Worm (Caenorhabditis elegans) whole organism, L1 larva: ENCODE data around the gene srbc-1.

ENCODE experiments used
- F16B12.6 ChIP-seq: fragments of 150-350 bp; optimal IDR thresholded peaks from 2 replicates; lab custom pipeline; 2014; ENCODE audit warnings: missing biosample characterization, missing genetic modification characterization
- Y116A8C.19 ChIP-seq: sonication (generic microtip); optimal IDR thresholded peaks from 2 replicates; lab custom pipeline; 2016; ENCODE audit warnings: missing compliant biosample characterization, missing genetic modification characterization, borderline replicate concordance
- alr-1 ChIP-seq: fragments of 200-800 bp; sonication (Bioruptor generic); optimal IDR thresholded peaks from 2 replicates; lab custom pipeline; 2018; ENCODE audit warnings: borderline replicate concordance, mild to moderate bottlenecking, missing genetic modification characterization, missing compliant biosample characterization
- blmp-1 ChIP-seq: fragments of 150-350 bp; optimal IDR thresholded peaks from 2 replicates; lab custom pipeline; 2014; ENCODE audit warnings: missing biosample characterization, missing genetic modification characterization
- ceh-63 ChIP-seq: fragments of 200-800 bp; sonication (Bioruptor generic); optimal IDR thresholded peaks from 2 replicates; lab custom pipeline; 2018; ENCODE audit warnings: mild to moderate bottlenecking, missing genetic modification characterization, missing compliant biosample characterization
- ceh-82 ChIP-seq, 3 experiments: fragments of 150-350 bp in 1 of 3; sonication (generic microtip) in 2 of 3; optimal IDR thresholded peaks; 2 replicates each; lab custom pipeline; 2014 to 2017; ENCODE audit warnings: missing biosample characterization in 3 of 3, missing genetic modification characterization in 3 of 3
- dpl-1 ChIP-seq, 3 experiments: fragments of 150-350 bp in 2 of 3; sonication (generic microtip) in 1 of 3; optimal IDR thresholded peaks; 2 replicates each; lab custom pipeline; 2014 to 2017; ENCODE audit warnings: missing biosample characterization in 3 of 3, missing genetic modification characterization in 3 of 3, missing genetic modification reagents in 3 of 3
- dsc-1 ChIP-seq: sonication (generic microtip); optimal IDR thresholded peaks from 2 replicates; lab custom pipeline; 2016; ENCODE audit warnings: mild to moderate bottlenecking, missing genetic modification characterization, missing compliant biosample characterization
- efl-1 ChIP-seq, 4 experiments: fragments of 150-350 bp; optimal IDR thresholded peaks in 3 of 4; peaks in 1 of 4; 1 replicate in 1 of 4; 2 replicates in 3 of 4; lab custom pipeline; 2014; ENCODE audit warnings: missing biosample characterization in 2 of 4, missing genetic modification characterization in 2 of 4, missing genetic modification reagents in 2 of 4
- elt-2 ChIP-seq: sonication (generic microtip); optimal IDR thresholded peaks from 2 replicates; lab custom pipeline; 2016; ENCODE audit warnings: missing genetic modification characterization, mild to moderate bottlenecking, inconsistent platforms, missing compliant biosample characterization, missing genetic modification reagents
- ets-5 ChIP-seq: fragments of 200-800 bp; sonication (Bioruptor generic); IDR thresholded peaks from 2 replicates; pipeline ENCODE4 v1.3.6; 2022; ENCODE audit warnings: missing genetic modification characterization, missing compliant biosample characterization
- fkh-8 ChIP-seq: sonication (generic microtip); optimal IDR thresholded peaks from 2 replicates; lab custom pipeline; 2016; ENCODE audit warnings: mild to moderate bottlenecking, missing genetic modification characterization, missing compliant biosample characterization
- fos-1 ChIP-seq: fragments of 150-350 bp; optimal IDR thresholded peaks from 2 replicates; lab custom pipeline; 2014; ENCODE audit warnings: missing biosample characterization, missing genetic modification characterization
- grh-1 ChIP-seq: fragments of 200-800 bp; sonication (Bioruptor generic); IDR thresholded peaks from 2 replicates; pipeline ENCODE4 v1.3.6; 2022; ENCODE audit warnings: missing genetic modification reagents, missing genetic modification characterization, missing compliant biosample characterization
- hlh-4 ChIP-seq: sonication (generic microtip); optimal IDR thresholded peaks from 2 replicates; lab custom pipeline; 2016; ENCODE audit warnings: mild to moderate bottlenecking, missing genetic modification characterization, missing compliant biosample characterization
- hpl-2 ChIP-seq: fragments of 150-350 bp; optimal IDR thresholded peaks from 2 replicates; lab custom pipeline; 2014; ENCODE audit warnings: missing biosample characterization, missing genetic modification reagents, missing genetic modification characterization
- isw-1 ChIP-seq: fragments of 200-800 bp; sonication (Bioruptor generic); IDR thresholded peaks from 2 replicates; pipeline ENCODE4 v1.3.6; 2022; ENCODE audit warnings: missing genetic modification characterization, missing compliant biosample characterization
- lin-13 ChIP-seq: fragments of 150-350 bp; optimal IDR thresholded peaks from 2 replicates; lab custom pipeline; 2014; ENCODE audit warnings: missing biosample characterization, missing genetic modification reagents, missing genetic modification characterization
- lin-14 ChIP-seq: fragments of 200-800 bp; sonication (Bioruptor generic); optimal IDR thresholded peaks from 2 replicates; lab custom pipeline; 2018; ENCODE audit warnings: mild to moderate bottlenecking, missing genetic modification characterization, moderate library complexity, missing compliant biosample characterization
- lin-35 ChIP-seq, 2 experiments: fragments of 150-350 bp; optimal IDR thresholded peaks; 2 replicates each; lab custom pipeline; 2014; ENCODE audit warnings: missing biosample characterization in 2 of 2, missing genetic modification characterization in 2 of 2, missing genetic modification reagents in 2 of 2
- lin-39 ChIP-seq: fragments of 150-350 bp; optimal IDR thresholded peaks from 2 replicates; lab custom pipeline; 2014; ENCODE audit warnings: missing biosample characterization, missing genetic modification reagents, missing genetic modification characterization
- lsy-2 ChIP-seq, 2 experiments: fragments of 150-350 bp; optimal IDR thresholded peaks; 2 replicates each; lab custom pipeline; 2014; ENCODE audit warnings: missing biosample characterization in 2 of 2, missing genetic modification characterization in 2 of 2
- mdl-1 ChIP-seq, 2 experiments: fragments of 150-350 bp; optimal IDR thresholded peaks; 2 replicates each; lab custom pipeline; 2014 to 2017; ENCODE audit warnings: missing biosample characterization in 2 of 2, missing genetic modification characterization in 2 of 2, inconsistent platforms in 1 of 2
- mef-2 ChIP-seq: fragments of 150-350 bp; optimal IDR thresholded peaks from 2 replicates; lab custom pipeline; 2014; ENCODE audit warnings: missing biosample characterization, missing genetic modification characterization
- mep-1 ChIP-seq: fragments of 150-350 bp; optimal IDR thresholded peaks from 2 replicates; lab custom pipeline; 2014; ENCODE audit warnings: missing biosample characterization, missing genetic modification characterization
- nhr-12 ChIP-seq: sonication (generic microtip); optimal IDR thresholded peaks from 2 replicates; lab custom pipeline; 2017; ENCODE audit warnings: missing biosample characterization, missing genetic modification characterization
- nhr-19 ChIP-seq: fragments of 200-800 bp; sonication (Bioruptor generic); conservative IDR thresholded peaks from 2 replicates; pipeline ENCODE4 v1.3.6; 2022; ENCODE audit warnings: missing genetic modification characterization, missing compliant biosample characterization
- nhr-20 ChIP-seq: sonication (generic microtip); optimal IDR thresholded peaks from 2 replicates; lab custom pipeline; 2016; ENCODE audit warnings: mild to moderate bottlenecking, missing genetic modification characterization, missing compliant biosample characterization
- nhr-47 ChIP-seq: sonication (generic microtip); optimal IDR thresholded peaks from 2 replicates; lab custom pipeline; 2016; ENCODE audit warnings: mild to moderate bottlenecking, missing genetic modification characterization, moderate library complexity, missing compliant biosample characterization
- nhr-71 ChIP-seq: sonication (generic microtip); optimal IDR thresholded peaks from 2 replicates; lab custom pipeline; 2016; ENCODE audit warnings: mild to moderate bottlenecking, missing genetic modification characterization, moderate library complexity, missing compliant biosample characterization
- nhr-76 ChIP-seq: sonication (generic microtip); optimal IDR thresholded peaks from 2 replicates; lab custom pipeline; 2017; ENCODE audit warnings: missing biosample characterization, missing genetic modification characterization
- nhr-77 ChIP-seq: fragments of 150-350 bp; optimal IDR thresholded peaks from 2 replicates; lab custom pipeline; 2014; ENCODE audit warnings: missing biosample characterization, missing genetic modification characterization
- nhr-84 ChIP-seq: sonication (generic microtip); optimal IDR thresholded peaks from 2 replicates; lab custom pipeline; 2017; ENCODE audit warnings: missing biosample characterization, missing genetic modification characterization
- pqm-1 ChIP-seq: sonication (generic microtip); optimal IDR thresholded peaks from 3 replicates; lab custom pipeline; 2017; ENCODE audit warnings: missing biosample characterization, missing genetic modification characterization
- rnt-1 ChIP-seq: sonication (generic microtip); optimal IDR thresholded peaks from 2 replicates; lab custom pipeline; 2016; ENCODE audit warnings: mild to moderate bottlenecking, missing genetic modification characterization, moderate library complexity, missing compliant biosample characterization
- snu-23 ChIP-seq: sonication (generic microtip); optimal IDR thresholded peaks from 2 replicates; lab custom pipeline; 2016; ENCODE audit warnings: missing genetic modification characterization, missing compliant biosample characterization
- sox-4 ChIP-seq: sonication (generic microtip); optimal IDR thresholded peaks from 2 replicates; lab custom pipeline; 2016; ENCODE audit warnings: missing genetic modification characterization, missing compliant biosample characterization
- sptf-1 ChIP-seq: fragments of 150-350 bp; optimal IDR thresholded peaks from 2 replicates; lab custom pipeline; 2014; ENCODE audit warnings: missing biosample characterization, missing genetic modification characterization
- swsn-7 ChIP-seq: sonication (generic microtip); optimal IDR thresholded peaks from 2 replicates; lab custom pipeline; 2016; ENCODE audit warnings: missing genetic modification characterization, missing compliant biosample characterization
- unc-62 ChIP-seq: fragments of 150-350 bp; optimal IDR thresholded peaks from 2 replicates; lab custom pipeline; 2014; ENCODE audit warnings: missing biosample characterization, missing genetic modification reagents, missing genetic modification characterization
- vab-15 ChIP-seq: sonication (generic microtip); optimal IDR thresholded peaks from 2 replicates; lab custom pipeline; 2017; ENCODE audit warnings: missing genotype, mild to moderate bottlenecking, missing genetic modification characterization, missing compliant biosample characterization
- zag-1 ChIP-seq: fragments of 150-350 bp; optimal IDR thresholded peaks from 2 replicates; lab custom pipeline; 2014; ENCODE audit warnings: missing biosample characterization, missing genetic modification characterization

srbc-1 gene

DNA sequence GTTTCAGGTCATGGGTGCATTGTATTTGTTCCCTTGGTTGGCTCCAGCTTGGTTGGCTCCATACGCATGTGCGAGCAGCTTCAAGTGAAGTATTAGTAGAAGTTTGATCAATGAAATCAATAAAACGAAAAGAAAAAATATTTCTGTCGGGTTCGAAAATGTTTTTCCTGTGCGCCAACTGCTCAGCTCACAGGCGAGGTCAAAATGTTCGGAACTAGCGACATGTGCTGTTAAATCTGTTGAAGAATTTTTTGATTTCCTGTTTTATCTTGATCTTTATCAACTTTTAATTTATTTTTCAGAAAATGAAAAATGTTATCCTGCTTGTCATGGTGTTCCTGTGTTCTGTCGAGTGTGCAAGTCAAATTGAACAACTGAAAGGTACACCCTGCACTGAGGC lies 20.3 kb downstream of the srbc-1 start, which contains the start of gene T28A11.25:
T28A11.25 (plus strand) TSS at position 301 of the 400 bp plus-strand sequence.
- TF ChIP-seq rnt-1 (tag; lab: Kevin White, UChicago) (peak; percentile 16), lin-39 (tag; lab: Kevin White, UChicago) (no peak)

DNA sequence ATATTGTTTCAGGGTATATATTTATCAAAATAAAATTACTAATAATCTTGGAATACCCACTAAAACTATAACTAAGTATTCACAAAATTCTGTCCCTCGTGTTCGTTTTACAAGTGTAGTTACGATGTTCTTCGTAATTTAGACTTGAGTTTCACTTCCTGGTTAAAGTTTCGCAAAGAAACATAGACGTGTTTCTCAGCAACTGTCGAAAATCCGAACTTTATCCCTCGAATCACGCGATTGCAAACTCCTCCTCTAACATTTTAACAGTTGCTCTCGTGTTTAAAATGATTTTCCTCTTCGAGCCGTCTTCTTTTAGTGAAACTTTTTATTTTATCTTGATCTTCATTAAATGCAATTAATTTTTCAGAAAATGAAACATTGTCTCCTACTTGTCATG lies 21.8 kb downstream of the srbc-1 start, which contains the start of gene T28A11.2:
T28A11.2 (plus strand) TSS at position 371 of the 400 bp plus-strand sequence.
- no peak for TF ChIP-seq fos-1 (tag; lab: Kevin White, UChicago)
- TF ChIP-seq nhr-77: no peak
- no peak for TF ChIP-seq lin-13 (GFP tag; lab: Kevin White, UChicago)
- TF ChIP-seq efl-1 (optimal IDR thresholded peaks at IDR 0.05; lab: Kevin White, UChicago): no peak
- peak in 1 of 2 experiments; percentile 53 for TF ChIP-seq efl-1 (GFP tag; optimal IDR thresholded peaks at IDR 0.05 in 1 of 2; lab: Kevin White, UChicago)
- peak; percentile 44 for TF ChIP-seq rnt-1 (tag; lab: Kevin White, UChicago)
- no peak for TF ChIP-seq mef-2 (tag; lab: Kevin White, UChicago)
- no peak for TF ChIP-seq alr-1 (tag; lab: Kevin White, UChicago)
- TF ChIP-seq lin-35 (GFP tag; optimal IDR thresholded peaks at IDR 0.05; lab: Kevin White, UChicago): no peak
- no peak for TF ChIP-seq sox-4 (tag; lab: Kevin White, UChicago)
- TF ChIP-seq Y116A8C.19: no peak
- no peak for TF ChIP-seq vab-15 (tag; lab: Kevin White, UChicago)
- TF ChIP-seq nhr-71 (tag; lab: Kevin White, UChicago): peak; percentile 56
- TF ChIP-seq elt-2 (tag; lab: Kevin White, UChicago): no peak
- TF ChIP-seq dsc-1 (tag; lab: Kevin White, UChicago): no peak
- no peak for TF ChIP-seq isw-1 (GFP tag; lab: Robert Waterston, UW)
- TF ChIP-seq nhr-19 (GFP tag; lab: Robert Waterston, UW): peak; percentile 14; the same call in 1 of the 2 replicates
- TF ChIP-seq lin-14 (GFP tag; lab: Kevin White, UChicago): peak; percentile 42
- TF ChIP-seq grh-1: no peak
- TF ChIP-seq swsn-7 (tag; lab: Kevin White, UChicago): no peak

- TF ChIP-seq rnt-1 (tag; lab: Kevin White, UChicago) (peak; percentile 65), mep-1 (no peak), nhr-71 (tag; lab: Kevin White, UChicago) (peak; percentile 35), nhr-76 (tag; lab: Kevin White, UChicago) (no peak), fkh-8 (tag; lab: Kevin White, UChicago) (no peak), lin-14 (GFP tag; lab: Kevin White, UChicago) (peak; percentile 53), dsc-1 (tag; lab: Kevin White, UChicago) (no peak)
Measured at ce11 chrV:3279138-3279537, 22.7 kb downstream of the srbc-1 start.

DNA sequence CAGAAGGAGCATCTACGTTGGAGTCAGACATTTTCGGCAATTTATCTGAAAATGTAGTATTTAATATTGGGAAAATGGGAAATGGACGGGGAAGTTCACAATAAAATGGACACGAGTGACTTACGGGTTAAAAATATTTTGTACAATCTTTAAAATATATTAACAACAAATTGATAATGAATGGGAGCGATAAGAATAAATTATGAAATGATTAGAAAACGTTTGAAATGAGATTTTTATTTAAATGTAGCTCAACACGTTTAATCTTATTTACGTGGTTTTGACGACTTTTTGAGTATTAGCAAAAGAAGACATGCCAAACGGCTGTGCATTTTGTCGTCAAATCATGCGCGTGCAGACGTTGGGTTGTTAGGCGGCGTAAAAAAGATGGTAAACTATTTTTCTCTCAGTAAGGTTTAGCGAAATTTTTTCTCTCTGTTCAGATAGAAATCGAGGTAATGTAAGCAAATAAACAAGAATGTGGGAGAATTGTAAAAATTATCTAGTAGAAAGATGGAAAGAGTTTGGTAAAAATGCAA lies 23.6 kb downstream of the srbc-1 start, which contains the start of gene fbxa-64:
fbxa-64 (minus strand) TSS at position 51 of the 539 bp plus-strand sequence.
- TF ChIP-seq lin-35 (GFP tag; optimal IDR thresholded peaks at IDR 0.05; lab: Kevin White, UChicago): peak; percentile 27 to 46
- TF ChIP-seq nhr-47 (tag; lab: Kevin White, UChicago): peak; percentile 21
- TF ChIP-seq sptf-1 (tag; lab: Kevin White, UChicago): no peak
- TF ChIP-seq hpl-2 (GFP tag; lab: Kevin White, UChicago): no peak
- peak; percentile 44 for TF ChIP-seq snu-23 (GFP tag; lab: Kevin White, UChicago)
- TF ChIP-seq nhr-84 (tag; lab: Kevin White, UChicago): no peak
- no peak for TF ChIP-seq hlh-4 (tag; lab: Kevin White, UChicago)
- TF ChIP-seq nhr-71 (tag; lab: Kevin White, UChicago): peak; percentile 21
- TF ChIP-seq unc-62: no peak
- peak; percentile 7 for TF ChIP-seq swsn-7 (tag; lab: Kevin White, UChicago)
- no peak for TF ChIP-seq zag-1 (tag; lab: Kevin White, UChicago)
- peak in 1 of 2 experiments; percentile 2 for TF ChIP-seq lsy-2 (tag; optimal IDR thresholded peaks at IDR 0.05; lab: Kevin White, UChicago)
- TF ChIP-seq blmp-1 (tag; lab: Kevin White, UChicago): peak; percentile 14
- TF ChIP-seq nhr-20: peak; percentile 10
- no peak for TF ChIP-seq nhr-19 (GFP tag; lab: Robert Waterston, UW)
- TF ChIP-seq pqm-1: no peak
- no peak for TF ChIP-seq nhr-12 (tag; lab: Kevin White, UChicago)
- no peak for TF ChIP-seq lin-14 (GFP tag; lab: Kevin White, UChicago)
- no peak for TF ChIP-seq ets-5 (GFP tag; lab: Robert Waterston, UW)
- TF ChIP-seq dsc-1 (tag; lab: Kevin White, UChicago): no peak
- peak; percentile 83 for TF ChIP-seq F16B12.6 (tag; lab: Kevin White, UChicago)
- TF ChIP-seq mep-1: peak; percentile 50
- TF ChIP-seq dpl-1 (GFP tag; optimal IDR thresholded peaks at IDR 0.05; lab: Kevin White, UChicago): peak in 2 of 3 experiments; percentile 26 to 53
- no peak for TF ChIP-seq mdl-1 (tag; optimal IDR thresholded peaks at IDR 0.05; lab: Kevin White, UChicago)
- no peak for TF ChIP-seq ceh-63 (GFP tag; lab: Kevin White, UChicago)
- TF ChIP-seq efl-1 (optimal IDR thresholded peaks at IDR 0.05; lab: Kevin White, UChicago): peak; percentile 24 to 38
- peak; percentile 39 to 94 for TF ChIP-seq efl-1 (GFP tag; optimal IDR thresholded peaks at IDR 0.05 in 1 of 2; lab: Kevin White, UChicago)
- TF ChIP-seq ceh-82 (tag; optimal IDR thresholded peaks at IDR 0.05; lab: Kevin White, UChicago): no peak
- TF ChIP-seq, all 84 proteins: peak for 12
